Worm (Caenorhabditis elegans) whole organism, L4/young adult: ENCODE results near the gene R08D7.7.

Experiments used
- W03F9.2 ChIP-seq: fragments of 150-350 bp; optimal IDR thresholded peaks from 2 replicates; lab custom pipeline; 2014; ENCODE audit warnings: missing biosample characterization, missing genetic modification characterization
- dao-5 ChIP-seq: sonication (generic microtip); optimal IDR thresholded peaks from 2 replicates; lab custom pipeline; 2016; ENCODE audit warnings: missing genotype, missing genetic modification characterization, moderate library complexity, missing compliant biosample characterization
- him-1 ChIP-seq: sonication (generic microtip); optimal IDR thresholded peaks from 2 replicates; lab custom pipeline; 2016; ENCODE audit warnings: missing genotype, missing genetic modification reagents, missing genetic modification characterization, missing compliant biosample characterization

ce11 chrIII:8973163-8973562 is 16.7 kb upstream of the R08D7.7 start:
- TF ChIP-seq him-1 (peak; percentile 21), W03F9.2 (tag; lab: Kevin White, UChicago) (no peak), dao-5 (tag; lab: Kevin White, UChicago) (no peak)
